Worm (Caenorhabditis elegans) whole organism, young adult: ENCODE data around the gene C54E10.11.

Experiments used
- attf-3 ChIP-seq: fragments of 200-800 bp; sonication (Bioruptor generic); conservative IDR thresholded peaks from 2 replicates; pipeline ENCODE4 v1.3.6; 2022; ENCODE audit warnings: missing genetic modification reagents, missing genetic modification characterization, missing compliant biosample characterization
- bed-2 ChIP-seq: fragments of 200-800 bp; sonication (Bioruptor generic); IDR thresholded peaks from 2 replicates; pipeline ENCODE4 v1.3.6; 2022; ENCODE audit warnings: missing genetic modification reagents, missing genetic modification characterization, missing compliant biosample characterization
- ccch-3 ChIP-seq: fragments of 200-800 bp; sonication (Bioruptor generic); optimal IDR thresholded peaks from 2 replicates; lab custom pipeline; 2018; ENCODE audit warnings: mild to moderate bottlenecking, missing genetic modification characterization, missing compliant biosample characterization
- efl-1 ChIP-seq: fragments of 150-350 bp; optimal IDR thresholded peaks from 2 replicates; lab custom pipeline; 2014; ENCODE audit warnings: missing biosample characterization, missing genetic modification reagents, missing genetic modification characterization
- egrh-3 ChIP-seq: fragments of 200-800 bp; sonication (Bioruptor generic); IDR thresholded peaks from 2 replicates; pipeline ENCODE4 v1.3.6; 2022; ENCODE audit warnings: missing genetic modification reagents, missing genetic modification characterization, missing compliant biosample characterization
- him-1 ChIP-seq: sonication (generic microtip); optimal IDR thresholded peaks from 2 replicates; lab custom pipeline; 2016; ENCODE audit warnings: missing genotype, missing genetic modification reagents, missing genetic modification characterization, missing compliant biosample characterization
- lir-1 ChIP-seq: fragments of 200-800 bp; sonication (Bioruptor generic); conservative IDR thresholded peaks from 2 replicates; pipeline ENCODE4 v1.3.6; 2022; ENCODE audit warnings: missing genetic modification reagents, missing genetic modification characterization, missing compliant biosample characterization
- mxl-1 ChIP-seq: sonication (generic microtip); optimal IDR thresholded peaks from 2 replicates; lab custom pipeline; 2016; ENCODE audit warnings: missing genetic modification characterization, missing compliant biosample characterization
- repo-1 ChIP-seq: sonication (generic microtip); optimal IDR thresholded peaks from 2 replicates; lab custom pipeline; 2017; ENCODE audit warnings: mild to moderate bottlenecking, missing genetic modification characterization, missing compliant biosample characterization
- sdz-38 ChIP-seq: sonication (generic microtip); optimal IDR thresholded peaks from 2 replicates; lab custom pipeline; 2016; ENCODE audit warnings: missing genotype, missing genetic modification characterization, missing compliant biosample characterization
- somi-1 ChIP-seq: fragments of 200-800 bp; sonication (Bioruptor generic); optimal IDR thresholded peaks from 2 replicates; lab custom pipeline; 2018; ENCODE audit warnings: mild to moderate bottlenecking, missing genetic modification characterization, missing compliant biosample characterization
- unc-130 ChIP-seq: sonication (generic microtip); optimal IDR thresholded peaks from 2 replicates; lab custom pipeline; 2016; ENCODE audit warnings: missing genetic modification reagents, missing genetic modification characterization, missing compliant biosample characterization
- ztf-25 ChIP-seq: fragments of 200-800 bp; sonication (Bioruptor generic); IDR thresholded peaks from 2 replicates; pipeline ENCODE4 v1.3.6; 2022; ENCODE audit warnings: missing genetic modification reagents, missing genetic modification characterization, missing compliant biosample characterization

DNA sequence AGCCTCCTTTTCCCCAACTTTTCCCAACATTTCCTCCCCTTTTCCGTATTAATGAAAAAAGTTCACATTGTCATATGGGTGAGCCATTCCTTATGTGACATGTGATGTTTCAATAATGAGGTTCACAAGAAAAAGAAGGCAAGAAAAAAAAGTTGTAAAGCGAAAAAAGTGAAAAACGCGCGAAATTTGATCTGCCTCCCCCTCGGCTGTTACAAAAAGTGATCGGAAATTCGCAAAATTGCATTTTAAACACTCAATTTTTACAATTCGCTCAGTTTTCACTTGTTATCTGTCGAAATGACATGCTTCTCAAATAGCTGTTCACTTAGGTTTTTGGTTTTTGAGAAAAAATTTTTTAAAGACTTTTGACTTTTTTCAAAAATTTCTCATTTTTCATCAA is 19.6 kb upstream of the C54E10.11 start:
- TF ChIP-seq repo-1 (tag; lab: Kevin White, UChicago) (no peak), mxl-1 (tag; lab: Kevin White, UChicago) (no peak), him-1 (tag; lab: Kevin White, UChicago) (no peak), unc-130 (GFP tag; lab: Kevin White, UChicago) (no peak), somi-1 (GFP tag; lab: Kevin White, UChicago) (no peak), egrh-3 (GFP tag; lab: Robert Waterston, UW) (no peak), bed-2 (GFP tag; lab: Robert Waterston, UW) (no peak), ztf-25 (GFP tag; lab: Robert Waterston, UW) (no peak), attf-3 (GFP tag; lab: Robert Waterston, UW) (no peak), efl-1 (GFP tag; lab: Kevin White, UChicago) (no peak), lir-1 (GFP tag; lab: Robert Waterston, UW) (no peak), ccch-3 (GFP tag; lab: Kevin White, UChicago) (no peak), sdz-38 (tag; lab: Kevin White, UChicago) (no peak)
